Worm (Caenorhabditis elegans) whole organism, mixed stage, embryonic: ENCODE measurements around the gene Y45G5AM.9.

Source experiments
- M03D4.4 ChIP-seq: sonication (generic microtip); optimal IDR thresholded peaks from 2 replicates; lab custom pipeline; 2017; ENCODE audit warnings: mild to moderate bottlenecking, missing genetic modification characterization, missing compliant biosample characterization
- bed-3 ChIP-seq: fragments of 200-800 bp; sonication (Bioruptor generic); optimal IDR thresholded peaks from 3 replicates; lab custom pipeline; 2018; ENCODE audit warnings: mild to moderate bottlenecking, missing genetic modification characterization, moderate library complexity, missing compliant biosample characterization
- blmp-1 ChIP-seq: fragments of 150-350 bp; optimal IDR thresholded peaks from 2 replicates; lab custom pipeline; 2014; ENCODE audit warnings: missing biosample characterization, missing genetic modification characterization
- ceh-39 ChIP-seq: fragments of 150-350 bp; optimal IDR thresholded peaks from 2 replicates; lab custom pipeline; 2014; ENCODE audit warnings: missing biosample characterization, missing genetic modification characterization
- ceh-43 ChIP-seq: fragments of 200-800 bp; sonication (Bioruptor generic); optimal IDR thresholded peaks from 2 replicates; lab custom pipeline; 2018; ENCODE audit warnings: mild to moderate bottlenecking, missing genetic modification characterization, moderate library complexity, missing compliant biosample characterization
- ceh-83 ChIP-seq: fragments of 200-800 bp; sonication (Bioruptor generic); optimal IDR thresholded peaks from 2 replicates; lab custom pipeline; 2018; ENCODE audit warnings: mild to moderate bottlenecking, missing genetic modification characterization, missing compliant biosample characterization
- ces-1 ChIP-seq: fragments of 150-350 bp; optimal IDR thresholded peaks from 2 replicates; lab custom pipeline; 2014; ENCODE audit warnings: missing biosample characterization, missing genetic modification reagents, missing genetic modification characterization
- cnd-1 ChIP-seq: fragments of 200-800 bp; sonication (Bioruptor generic); optimal IDR thresholded peaks from 2 replicates; lab custom pipeline; 2018; ENCODE audit warnings: mild to moderate bottlenecking, missing genetic modification characterization, missing compliant biosample characterization
- drap-1 ChIP-seq: fragments of 200-800 bp; sonication (Bioruptor generic); optimal IDR thresholded peaks from 3 replicates; lab custom pipeline; 2018; ENCODE audit warnings: mild to moderate bottlenecking, missing genetic modification characterization, missing compliant biosample characterization
- elt-1 ChIP-seq: sonication (generic microtip); optimal IDR thresholded peaks from 2 replicates; lab custom pipeline; 2017; ENCODE audit warnings: missing genetic modification characterization, mild to moderate bottlenecking, missing compliant biosample characterization, antibody characterized with exemption, moderate library complexity, borderline replicate concordance; ENCODE audit not compliant: insufficient read depth
- elt-3 ChIP-seq: fragments of 150-350 bp; optimal IDR thresholded peaks from 2 replicates; lab custom pipeline; 2014; ENCODE audit warnings: missing biosample characterization, missing genetic modification characterization
- flh-1 ChIP-seq: fragments of 200-800 bp; sonication (Bioruptor generic); optimal IDR thresholded peaks from 2 replicates; lab custom pipeline; 2018; ENCODE audit warnings: mild to moderate bottlenecking, missing genetic modification characterization, moderate library complexity, missing compliant biosample characterization
- ham-2 ChIP-seq: fragments of 200-800 bp; sonication (Bioruptor generic); optimal IDR thresholded peaks from 2 replicates; lab custom pipeline; 2018; ENCODE audit warnings: mild to moderate bottlenecking, missing genetic modification characterization, missing compliant biosample characterization
- lin-13 ChIP-seq: fragments of 150-350 bp; optimal IDR thresholded peaks from 2 replicates; lab custom pipeline; 2014; ENCODE audit warnings: missing biosample characterization, missing genetic modification characterization
- lsy-2 ChIP-seq: fragments of 150-350 bp; optimal IDR thresholded peaks from 2 replicates; lab custom pipeline; 2014; ENCODE audit warnings: missing biosample characterization, missing genetic modification characterization
- mab-5 ChIP-seq: fragments of 150-350 bp; optimal IDR thresholded peaks from 2 replicates; lab custom pipeline; 2014; ENCODE audit warnings: missing biosample characterization, missing genetic modification characterization
- mls-2 ChIP-seq: sonication (generic microtip); optimal IDR thresholded peaks from 2 replicates; lab custom pipeline; 2016; ENCODE audit warnings: mild to moderate bottlenecking, missing genetic modification characterization, moderate library complexity, missing compliant biosample characterization
- nhr-12 ChIP-seq: fragments of 150-350 bp; optimal IDR thresholded peaks from 2 replicates; lab custom pipeline; 2014; ENCODE audit warnings: missing biosample characterization, missing genetic modification characterization
- nhr-2 ChIP-seq: fragments of 150-350 bp; optimal IDR thresholded peaks from 2 replicates; lab custom pipeline; 2014; ENCODE audit warnings: missing biosample characterization, missing genetic modification characterization
- nhr-237 ChIP-seq: fragments of 150-350 bp; optimal IDR thresholded peaks from 2 replicates; lab custom pipeline; 2014; ENCODE audit warnings: missing biosample characterization, missing genetic modification characterization
- nhr-28 ChIP-seq: fragments of 150-350 bp; optimal IDR thresholded peaks from 2 replicates; lab custom pipeline; 2014; ENCODE audit warnings: missing biosample characterization, missing genetic modification characterization
- nhr-76 ChIP-seq: sonication (generic microtip); optimal IDR thresholded peaks from 2 replicates; lab custom pipeline; 2017; ENCODE audit warnings: missing biosample characterization, missing genetic modification characterization
- pha-4 ChIP-seq: fragments of 150-350 bp; optimal IDR thresholded peaks from 2 replicates; lab custom pipeline; 2018; ENCODE audit warnings: missing biosample characterization, missing genetic modification reagents, missing genetic modification characterization
- sem-2 ChIP-seq: fragments of 200-800 bp; sonication (Bioruptor generic); optimal IDR thresholded peaks from 2 replicates; lab custom pipeline; 2018; ENCODE audit warnings: mild to moderate bottlenecking, missing genetic modification characterization, missing compliant biosample characterization
- snpc-4 ChIP-seq: fragments of 150-350 bp; optimal IDR thresholded peaks from 2 replicates; lab custom pipeline; 2014; ENCODE audit warnings: missing biosample characterization, missing genetic modification characterization
- sptf-1 ChIP-seq: sonication (generic microtip); optimal IDR thresholded peaks from 2 replicates; lab custom pipeline; 2017; ENCODE audit warnings: mild to moderate bottlenecking, missing genetic modification characterization, moderate library complexity, missing compliant biosample characterization
- tbx-8 ChIP-seq: fragments of 200-800 bp; sonication (Bioruptor generic); optimal IDR thresholded peaks from 2 replicates; lab custom pipeline; 2018; ENCODE audit warnings: mild to moderate bottlenecking, missing genetic modification characterization, moderate library complexity, missing compliant biosample characterization
- unc-120 ChIP-seq: sonication (generic microtip); optimal IDR thresholded peaks from 2 replicates; lab custom pipeline; 2017; ENCODE audit warnings: missing genetic modification characterization, missing compliant biosample characterization; ENCODE audit not compliant: poor library complexity, severe bottlenecking
- unc-39 ChIP-seq: fragments of 150-350 bp; optimal IDR thresholded peaks from 2 replicates; lab custom pipeline; 2014; ENCODE audit warnings: missing biosample characterization, missing genetic modification characterization
- zip-8 ChIP-seq: fragments of 150-350 bp; optimal IDR thresholded peaks from 2 replicates; lab custom pipeline; 2014; ENCODE audit warnings: missing biosample characterization, missing genetic modification characterization
- ztf-11 ChIP-seq: fragments of 150-350 bp; optimal IDR thresholded peaks from 2 replicates; lab custom pipeline; 2014; ENCODE audit warnings: missing biosample characterization, missing genetic modification characterization

Y45G5AM.9 gene

DNA sequence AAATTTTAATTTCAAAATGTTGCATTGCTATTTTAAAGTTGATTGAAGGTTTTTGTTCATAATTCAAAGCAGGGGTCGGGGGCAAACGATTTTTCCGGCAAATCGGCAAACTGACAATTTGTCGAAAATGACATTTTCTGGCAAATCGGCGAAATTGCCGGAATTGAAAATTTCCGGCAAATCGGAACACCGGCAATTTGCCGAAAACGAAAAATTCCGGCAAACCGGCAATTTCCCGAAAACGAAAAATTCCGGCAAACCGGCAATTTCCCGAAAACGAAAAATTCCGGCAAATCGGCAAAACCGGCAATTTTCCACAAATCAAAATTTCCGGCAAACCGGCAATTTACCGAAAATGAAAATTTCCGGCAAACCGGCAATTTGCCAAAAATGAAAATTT, 4.2 kb downstream of the Y45G5AM.9 start:
- TF ChIP-seq cnd-1 (tag; lab: Kevin White, UChicago), result no peak
- TF ChIP-seq nhr-28, result no peak
- no peak for TF ChIP-seq sem-2

DNA sequence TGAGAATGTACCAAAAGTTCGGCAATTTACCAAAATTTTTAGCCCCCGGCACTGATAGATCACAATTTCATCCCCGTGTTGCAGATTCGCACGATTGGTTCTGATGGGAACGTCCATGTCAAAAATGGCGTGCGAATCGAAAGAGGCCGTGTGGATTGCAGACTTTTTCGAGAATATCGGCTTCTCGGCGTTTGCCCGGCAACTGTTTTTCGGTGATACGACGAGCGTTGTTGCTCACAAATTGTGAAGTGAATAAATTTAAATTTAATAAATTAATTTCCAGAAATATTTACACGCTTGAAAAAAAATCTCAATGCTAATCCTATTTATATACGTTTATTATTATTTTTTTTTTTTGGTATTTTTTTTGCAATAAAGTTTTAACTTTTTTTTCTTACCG, 4.8 kb downstream of the Y45G5AM.9 start:
- TF ChIP-seq nhr-76 (tag; lab: Kevin White, UChicago) (no peak), cnd-1 (tag; lab: Kevin White, UChicago) (no peak), unc-120 (tag; lab: Kevin White, UChicago) (no peak), mab-5 (no peak), ceh-83 (no peak), ces-1 (no peak), flh-1 (GFP tag; lab: Kevin White, UChicago) (no peak), zip-8 (tag; lab: Kevin White, UChicago) (no peak), ceh-39 (tag; lab: Kevin White, UChicago) (no peak), elt-1 (tag; lab: Kevin White, UChicago) (no peak), nhr-28 (no peak), snpc-4 (tag; lab: Kevin White, UChicago) (no peak), ceh-43 (GFP tag; lab: Kevin White, UChicago) (no peak), drap-1 (GFP tag; lab: Kevin White, UChicago) (no peak), unc-39 (tag; lab: Kevin White, UChicago) (no peak), tbx-8 (GFP tag; lab: Kevin White, UChicago) (no peak), lin-13 (no peak)

DNA sequence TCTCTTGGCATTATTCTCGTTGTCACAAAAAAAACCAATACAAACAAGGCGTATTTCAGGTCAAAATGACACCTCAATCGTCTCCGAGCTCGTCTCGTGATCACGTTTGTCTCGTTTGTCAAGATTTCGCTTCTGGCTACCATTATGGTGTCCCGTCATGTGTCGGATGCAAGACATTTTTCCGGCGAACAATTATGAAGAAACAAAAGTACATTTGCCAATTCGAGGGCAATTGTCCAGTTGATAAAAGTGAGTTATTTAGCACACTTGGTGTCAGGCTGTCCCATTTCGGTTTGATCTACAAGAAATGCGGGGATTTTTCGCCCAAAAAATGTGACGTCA, 7.3 kb downstream of the Y45G5AM.9 start, which contains the start of gene nhr-114:
Gene nhr-114, plus strand, starts transcription at position 59 of the 342 bp plus-strand sequence.
- TF ChIP-seq flh-1 (GFP tag; lab: Kevin White, UChicago) (no peak), nhr-28 (no peak), elt-1 (tag; lab: Kevin White, UChicago) (no peak), pha-4 (tag; lab: Kevin White, UChicago) (no peak), mls-2 (tag; lab: Kevin White, UChicago) (no peak), ztf-11 (tag; lab: Kevin White, UChicago) (no peak), elt-3 (tag; lab: Kevin White, UChicago) (no peak)

DNA sequence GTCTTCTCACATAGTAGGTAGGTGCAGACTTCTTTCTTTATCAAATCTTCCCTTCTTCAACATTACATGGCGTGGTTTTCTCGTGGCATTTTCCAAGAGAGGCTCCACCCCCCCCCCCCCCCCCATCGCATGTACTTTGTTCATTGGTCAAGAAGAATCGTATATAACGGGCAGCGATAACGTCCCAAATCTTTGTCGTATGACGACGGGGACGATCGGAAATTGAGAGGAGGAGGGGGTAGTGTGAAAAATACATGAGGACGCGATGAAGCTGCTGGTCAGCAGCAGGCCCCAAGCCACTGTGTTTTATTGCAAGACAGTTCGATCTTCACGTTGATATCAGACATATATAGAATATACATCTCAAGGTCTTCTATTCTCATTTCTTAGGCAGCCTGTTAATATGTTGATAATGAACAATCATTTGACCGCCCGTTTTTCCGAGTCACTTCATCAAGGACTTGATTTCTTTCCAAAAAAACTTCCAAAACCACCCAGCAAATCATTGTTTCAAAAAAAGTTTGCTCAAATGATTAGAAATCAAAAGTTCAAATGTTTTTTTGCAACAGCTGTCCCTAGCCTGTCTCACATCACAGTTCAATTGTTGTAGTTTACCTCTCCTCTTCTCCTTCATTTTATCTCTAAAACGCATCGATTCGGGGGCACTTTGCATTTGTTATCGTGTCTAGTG, 7.8 kb downstream of the Y45G5AM.9 start:
- TF ChIP-seq ham-2 (GFP tag; lab: Kevin White, UChicago) (peak; percentile 6), ceh-39 (tag; lab: Kevin White, UChicago) (no peak)

DNA sequence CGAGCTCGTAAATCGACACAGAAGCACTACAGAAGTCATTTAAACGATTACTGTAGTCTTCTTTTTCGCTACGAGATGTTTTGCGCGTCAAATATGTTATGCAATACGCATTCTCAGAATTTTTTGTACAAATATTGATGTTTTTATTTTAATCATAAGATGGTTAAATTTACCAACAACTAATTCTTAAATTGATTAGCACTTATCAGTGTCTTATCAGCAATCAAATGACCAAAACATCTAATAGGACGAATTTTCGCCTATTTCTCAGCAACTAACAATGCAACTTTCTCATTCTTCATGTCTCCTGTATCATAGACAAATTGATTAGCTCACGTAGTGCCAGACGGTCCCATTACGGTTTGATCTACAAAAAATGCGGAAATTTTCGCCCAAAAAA, 8.6 kb downstream of the Y45G5AM.9 start:
- TF ChIP-seq bed-3 (GFP tag; lab: Kevin White, UChicago), result no peak
- TF ChIP-seq ceh-39 (tag; lab: Kevin White, UChicago), result no peak
- TF ChIP-seq, all 35 proteins: peak for 0

DNA sequence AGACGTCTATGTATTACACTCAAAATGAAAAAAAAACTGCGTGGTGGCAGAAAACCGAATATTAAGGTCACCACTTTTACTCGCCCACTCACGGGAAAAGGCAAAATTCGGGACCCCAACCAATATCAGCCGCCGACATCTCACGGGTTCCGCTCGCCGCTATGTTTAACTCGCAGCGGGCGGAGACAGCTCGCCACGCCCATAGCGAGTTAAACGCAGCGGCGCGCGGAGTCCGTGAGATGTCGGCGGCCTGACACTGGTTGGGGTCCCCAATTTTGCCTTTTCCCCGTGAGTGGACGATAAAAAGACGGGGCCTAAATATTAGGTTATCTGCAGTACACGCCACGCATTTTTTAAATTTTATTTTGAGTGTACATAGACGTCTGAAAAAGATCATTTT, 11.9 kb downstream of the Y45G5AM.9 start:
- TF ChIP-seq blmp-1 (no peak), nhr-237 (tag; lab: Kevin White, UChicago) (no peak), mls-2 (tag; lab: Kevin White, UChicago) (no peak), flh-1 (GFP tag; lab: Kevin White, UChicago) (no peak), ham-2 (GFP tag; lab: Kevin White, UChicago) (no peak), sptf-1 (tag; lab: Kevin White, UChicago) (no peak), elt-3 (tag; lab: Kevin White, UChicago) (no peak), bed-3 (GFP tag; lab: Kevin White, UChicago) (no peak), nhr-12 (tag; lab: Kevin White, UChicago) (no peak), unc-39 (tag; lab: Kevin White, UChicago) (no peak), ztf-11 (tag; lab: Kevin White, UChicago) (no peak), M03D4.4 (tag; lab: Kevin White, UChicago) (no peak), snpc-4 (tag; lab: Kevin White, UChicago) (no peak), nhr-76 (tag; lab: Kevin White, UChicago) (no peak), nhr-2 (tag; lab: Kevin White, UChicago) (no peak), ces-1 (no peak), mab-5 (no peak), sem-2 (no peak), lsy-2 (tag; lab: Kevin White, UChicago) (no peak)
